Fruit fly (Drosophila melanogaster) whole organism, adult: ENCODE results near the gene CG12182.
A peak's percentile ranks its signal among the peaks of the same experiment; 100 is the strongest.

Experiments
- CG12768 ChIP-seq: fragments of 200-800 bp; sonication (Bioruptor generic); optimal IDR thresholded peaks from 2 replicates; lab custom pipeline; 2017; ENCODE audit warnings: missing biosample characterization, missing genetic modification characterization, mild to moderate bottlenecking, moderate library complexity, missing genetic modification reagents
- CG1620 ChIP-seq: fragments of 200-800 bp; sonication (Bioruptor generic); optimal IDR thresholded peaks from 2 replicates; lab custom pipeline; 2016; ENCODE audit warnings: missing biosample characterization, missing genetic modification characterization
- CG7045 ChIP-seq: fragments of 200-800 bp; sonication (Bioruptor generic); optimal IDR thresholded peaks from 2 replicates; lab custom pipeline; 2017; ENCODE audit warnings: missing biosample characterization, mild to moderate bottlenecking, missing genetic modification characterization
- Crg-1 ChIP-seq: fragments of 200-800 bp; sonication (Bioruptor generic); optimal IDR thresholded peaks from 2 replicates; lab custom pipeline; 2016; ENCODE audit warnings: missing biosample characterization, missing genetic modification characterization
- Hr96 ChIP-seq: fragments of 200-800 bp; sonication (Bioruptor generic); optimal IDR thresholded peaks from 2 replicates; lab custom pipeline; 2016; ENCODE audit warnings: missing biosample characterization, missing genetic modification characterization
- Mnt ChIP-seq: fragments of 200-800 bp; sonication (Bioruptor generic); optimal IDR thresholded peaks from 2 replicates; lab custom pipeline; 2016; ENCODE audit warnings: missing biosample characterization, mild to moderate bottlenecking, missing genetic modification characterization
- pad ChIP-seq: fragments of 200-800 bp; sonication (Bioruptor generic); optimal IDR thresholded peaks from 3 replicates; lab custom pipeline; 2017; ENCODE audit warnings: missing biosample characterization, missing genetic modification characterization, mild to moderate bottlenecking, moderate library complexity, missing genetic modification reagents
- tj ChIP-seq: fragments of 200-800 bp; sonication (Bioruptor generic); optimal IDR thresholded peaks from 3 replicates; lab custom pipeline; 2017; ENCODE audit warnings: missing biosample characterization, mild to moderate bottlenecking, missing genetic modification characterization, moderate library complexity

DNA sequence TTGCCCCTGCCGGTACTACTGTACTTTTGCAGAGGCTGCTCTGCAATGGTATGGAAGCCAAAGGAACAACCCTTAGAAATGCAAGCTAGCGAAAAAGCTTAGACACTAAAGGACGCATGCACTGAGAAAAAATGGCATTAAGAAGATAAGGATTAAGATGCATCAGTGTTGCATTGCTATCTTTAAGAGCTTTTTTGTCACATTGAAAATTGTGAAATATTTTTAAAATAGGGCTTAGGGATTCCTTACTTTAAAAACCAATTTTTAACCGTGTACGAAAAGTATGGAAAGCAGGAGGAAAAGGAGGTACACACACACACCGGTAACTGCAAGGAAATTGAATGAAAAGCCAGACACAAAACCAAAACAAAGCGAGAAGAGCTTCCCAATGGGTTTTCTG, 50.4 kb downstream of the CG12182 start:
- TF ChIP-seq tj (no peak), Mnt (GFP tag; lab: Kevin White, UChicago) (no peak), pad (GFP tag; lab: Kevin White, UChicago) (no peak), CG7045 (peak; percentile 40), Hr96 (GFP tag; lab: Kevin White, UChicago) (no peak), CG1620 (GFP tag; lab: Kevin White, UChicago) (no peak), Crg-1 (GFP tag; lab: Kevin White, UChicago) (no peak), CG12768 (GFP tag; lab: Kevin White, UChicago) (no peak)
